Fruit fly (Drosophila melanogaster) whole organism, embryonic: ENCODE results near the gene Sbf.

Source experiments
- BEAF-32 ChIP-seq: fragments of 200-800 bp; sonication (Bioruptor generic); optimal IDR thresholded peaks from 3 replicates; lab custom pipeline; 2017; ENCODE audit warnings: missing biosample characterization, missing genetic modification characterization, mild to moderate bottlenecking, moderate library complexity, missing genetic modification reagents
- C15 ChIP-seq: fragments of 200-800 bp; sonication (Bioruptor generic); IDR thresholded peaks from 3 replicates; pipeline ENCODE4 v1.3.6; 2022; ENCODE audit warnings: missing biosample characterization, missing genetic modification characterization
- CG10267 ChIP-seq: fragments of 200-800 bp; sonication (Bioruptor generic); optimal IDR thresholded peaks from 2 replicates; lab custom pipeline; 2018; ENCODE audit warnings: missing biosample characterization, mild to moderate bottlenecking, missing genetic modification characterization, moderate library complexity
- CG11723 ChIP-seq: fragments of 200-800 bp; sonication (Bioruptor generic); optimal IDR thresholded peaks from 2 replicates; lab custom pipeline; 2017; ENCODE audit warnings: missing biosample characterization, mild to moderate bottlenecking, missing genetic modification characterization
- CG12219 ChIP-seq: fragments of 200-800 bp; sonication (Bioruptor generic); optimal IDR thresholded peaks from 3 replicates; lab custom pipeline; 2018; ENCODE audit warnings: missing biosample characterization, mild to moderate bottlenecking, missing genetic modification characterization
- CG15514 ChIP-seq: fragments of 200-800 bp; sonication (Bioruptor generic); optimal IDR thresholded peaks from 3 replicates; lab custom pipeline; 2017; ENCODE audit warnings: missing biosample characterization, missing genetic modification characterization, mild to moderate bottlenecking, moderate library complexity, missing genetic modification reagents
- CG30020 ChIP-seq: fragments of 200-800 bp; optimal IDR thresholded peaks from 2 replicates; lab custom pipeline; 2019; ENCODE audit warnings: missing biosample characterization, mild to moderate bottlenecking, missing genetic modification characterization, moderate library complexity
- CG33213 ChIP-seq: fragments of 200-800 bp; sonication (Bioruptor generic); optimal IDR thresholded peaks from 3 replicates; lab custom pipeline; 2016; ENCODE audit warnings: missing biosample characterization, missing genetic modification characterization
- CG43689 ChIP-seq: fragments of 200-800 bp; sonication (Bioruptor generic); IDR thresholded peaks from 2 replicates; pipeline ENCODE4 v1.3.6; 2022; ENCODE audit warnings: missing biosample characterization, missing genetic modification characterization
- Dip2 ChIP-seq: fragments of 200-800 bp; sonication (Bioruptor generic); IDR thresholded peaks from 2 replicates; pipeline ENCODE4 v1.3.6; 2022; ENCODE audit warnings: missing biosample characterization, missing genetic modification characterization
- Gsc ChIP-seq: fragments of 200-800 bp; sonication (Bioruptor generic); IDR thresholded peaks from 2 replicates; pipeline ENCODE4 v1.3.6; 2022; ENCODE audit warnings: missing biosample characterization, missing genetic modification characterization
- Max ChIP-seq: fragments of 200-800 bp; sonication (Bioruptor generic); optimal IDR thresholded peaks from 2 replicates; lab custom pipeline; 2016; ENCODE audit warnings: missing biosample characterization, mild to moderate bottlenecking, missing genetic modification characterization
- YL-1 ChIP-seq: fragments of 200-800 bp; sonication (Bioruptor generic); optimal IDR thresholded peaks from 3 replicates; lab custom pipeline; 2017; ENCODE audit warnings: missing biosample characterization, mild to moderate bottlenecking, missing genetic modification characterization
- ab ChIP-seq: fragments of 200-800 bp; sonication (Bioruptor generic); optimal IDR thresholded peaks from 2 replicates; lab custom pipeline; 2016; ENCODE audit warnings: missing biosample characterization, missing genetic modification characterization
- al ChIP-seq: fragments of 200-800 bp; sonication (Bioruptor generic); IDR thresholded peaks from 2 replicates; pipeline ENCODE4 v1.3.6; 2022; ENCODE audit warnings: missing biosample characterization, missing genetic modification characterization
- br ChIP-seq: fragments of >200 bp; optimal IDR thresholded peaks from 2 replicates; lab custom pipeline; 2017
- dan ChIP-seq: fragments of 200-800 bp; sonication (Bioruptor generic); IDR thresholded peaks from 2 replicates; pipeline ENCODE4 v1.3.6; 2022; ENCODE audit warnings: missing biosample characterization, missing genetic modification characterization
- esg ChIP-seq: fragments of 200-800 bp; sonication (Bioruptor generic); conservative IDR thresholded peaks from 2 replicates; pipeline ENCODE4 v1.3.6; 2022; ENCODE audit warnings: missing biosample characterization, missing genetic modification characterization
- gfzf ChIP-seq: fragments of 200-800 bp; sonication (Bioruptor generic); optimal IDR thresholded peaks from 2 replicates; lab custom pipeline; 2016; ENCODE audit warnings: missing biosample characterization, mild to moderate bottlenecking, missing genetic modification characterization, moderate library complexity
- gro ChIP-seq: fragments of 200-800 bp; sonication (Bioruptor generic); optimal IDR thresholded peaks from 2 replicates; lab custom pipeline; 2016; ENCODE audit warnings: missing biosample characterization, missing genetic modification characterization
- nmo ChIP-seq: fragments of 200-800 bp; sonication (Bioruptor generic); optimal IDR thresholded peaks from 2 replicates; lab custom pipeline; 2018; ENCODE audit warnings: missing biosample characterization, mild to moderate bottlenecking, missing genetic modification characterization, moderate library complexity
- phol ChIP-seq: fragments of 200-800 bp; sonication (Bioruptor generic); optimal IDR thresholded peaks from 3 replicates; lab custom pipeline; 2018; ENCODE audit warnings: missing biosample characterization, mild to moderate bottlenecking, missing genetic modification characterization, moderate library complexity
- pzg ChIP-seq: fragments of 200-800 bp; sonication (Bioruptor generic); optimal IDR thresholded peaks from 3 replicates; lab custom pipeline; 2018; ENCODE audit warnings: missing biosample characterization, mild to moderate bottlenecking, missing genetic modification characterization, moderate library complexity
- row ChIP-seq: fragments of 200-800 bp; sonication (Bioruptor generic); IDR thresholded peaks from 3 replicates; pipeline ENCODE4 v1.3.6; 2022; ENCODE audit warnings: missing biosample characterization, missing genetic modification characterization
- sc ChIP-seq, 3 experiments: fragments of >200 bp in 2 of 3; fragments of 200-800 bp in 1 of 3; sonication (Bioruptor generic) in 1 of 3; optimal IDR thresholded peaks; 2 replicates in 2 of 3; 3 replicates in 1 of 3; lab custom pipeline; 2017; ENCODE audit warnings: mild to moderate bottlenecking in 1 of 3, missing biosample characterization in 1 of 3, missing genetic modification characterization in 1 of 3, missing genetic modification reagents in 1 of 3
- sima ChIP-seq: fragments of 200-800 bp; sonication (Bioruptor generic); optimal IDR thresholded peaks from 2 replicates; lab custom pipeline; 2016; ENCODE audit warnings: missing biosample characterization, missing genetic modification characterization
- sqz ChIP-seq: fragments of 200-800 bp; sonication (Bioruptor generic); optimal IDR thresholded peaks from 3 replicates; lab custom pipeline; 2018; ENCODE audit warnings: missing biosample characterization, mild to moderate bottlenecking, missing genetic modification characterization
- stwl ChIP-seq: fragments of 200-800 bp; sonication (Bioruptor generic); optimal IDR thresholded peaks from 3 replicates; lab custom pipeline; 2018; ENCODE audit warnings: missing biosample characterization, mild to moderate bottlenecking, missing genetic modification characterization, moderate library complexity

Sbf gene

DNA sequence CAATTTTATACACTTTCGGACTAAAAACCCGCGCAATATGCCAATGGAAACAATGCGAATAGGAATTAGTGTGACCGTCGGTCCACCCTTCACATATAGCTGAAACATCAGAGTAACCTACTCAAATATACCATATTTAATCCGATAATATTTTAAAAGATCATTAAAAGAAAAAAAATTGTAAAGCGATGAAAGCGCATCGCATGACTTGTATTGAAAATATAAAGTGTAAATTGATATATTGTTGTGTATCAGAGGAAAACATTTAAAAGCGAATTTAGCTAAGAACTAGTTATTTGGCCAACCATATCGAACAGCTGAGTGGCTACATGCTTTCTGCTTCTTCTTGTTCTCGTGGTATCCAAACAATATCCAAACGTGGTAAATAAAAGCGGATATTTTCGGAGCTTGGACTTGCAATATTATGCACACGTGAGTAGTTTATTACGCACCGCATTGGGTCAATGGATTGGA is 55.0 kb downstream of the Sbf start, which contains the start of the genes Blm and CG14722 (continued):
- TF ChIP-seq Max (GFP tag; lab: Kevin White, UChicago) (peak; percentile 73), sima (GFP tag; lab: Kevin White, UChicago) (no peak), Dip2 (GFP tag; lab: Robert Waterston, UW) (no peak), br (lab: Kevin White, UChicago) (no peak), stwl (tag; lab: Kevin White, UChicago) (peak; percentile 34), CG12219 (GFP tag; lab: Kevin White, UChicago) (no peak), C15 (GFP tag; lab: Robert Waterston, UW) (no peak), BEAF-32 (GFP tag; lab: Kevin White, UChicago) (peak; percentile 61), CG11723 (GFP tag; lab: Kevin White, UChicago) (no peak), CG30020 (peak; percentile 45), gro (peak; percentile 33), ab (GFP tag; lab: Kevin White, UChicago) (no peak), pzg (GFP tag; lab: Kevin White, UChicago) (peak; percentile 69), sc (optimal IDR thresholded peaks at IDR 0.05; lab: Kevin White, UChicago) (no peak), sc (GFP tag; optimal IDR thresholded peaks at IDR 0.05; lab: Kevin White, UChicago) (no peak), Gsc (GFP tag; lab: Robert Waterston, UW) (no peak), CG10267 (tag; lab: Kevin White, UChicago) (peak; percentile 52), gfzf (GFP tag; lab: Kevin White, UChicago) (peak; percentile 83), al (no peak), row (GFP tag; lab: Robert Waterston, UW) (peak; percentile 71), dan (GFP tag; lab: Robert Waterston, UW) (no peak), sqz (GFP tag; lab: Kevin White, UChicago) (no peak), CG33213 (GFP tag; lab: Kevin White, UChicago) (no peak), phol (tag; lab: Kevin White, UChicago) (peak; percentile 55), CG15514 (peak; percentile 91), nmo (GFP tag; lab: Kevin White, UChicago) (peak; percentile 46), CG43689 (GFP tag; lab: Robert Waterston, UW) (no peak), YL-1 (peak; percentile 74), esg (GFP tag; lab: Robert Waterston, UW) (no peak)
- TF ChIP-seq, all 482 proteins: peak for 46
